Worm (Caenorhabditis elegans): Measurements from ENCODE around the gene F41E6.7.

F41E6.7 gene

DNA sequence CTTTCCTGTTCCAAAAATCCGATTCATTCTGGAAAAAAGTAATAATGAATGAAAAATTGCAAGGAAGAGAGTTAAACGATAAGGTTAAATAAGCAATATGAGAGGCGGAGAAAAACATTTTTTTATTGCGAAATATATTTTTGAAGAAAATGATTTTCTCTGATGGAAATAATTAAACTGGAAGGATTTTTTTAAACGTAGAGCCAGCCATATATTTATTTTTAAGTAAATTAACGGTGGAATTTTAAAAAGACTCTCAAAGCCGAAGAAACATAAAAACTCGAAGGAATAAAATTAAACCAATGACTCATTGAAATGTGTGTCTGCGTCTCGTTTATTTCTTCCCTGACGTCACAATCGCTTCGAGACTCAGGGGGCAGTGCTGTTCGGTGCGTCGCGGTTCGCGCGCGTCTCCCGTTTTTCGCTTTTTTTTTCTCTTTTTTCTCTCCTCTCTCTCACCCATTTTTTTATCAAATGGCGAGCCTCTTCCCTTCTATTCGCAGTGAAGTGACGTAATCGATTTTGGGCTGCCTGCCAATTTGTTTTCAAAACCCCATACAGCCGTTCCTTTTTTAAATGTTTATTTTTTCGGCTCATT is 7.1 kb upstream of the F41E6.7 start, which contains the start of gene vps-60 (continued):
- TF ChIP-seq ces-1 (GFP tag; optimal IDR thresholded peaks at IDR 0.05), result peak; percentile 35
- TF ChIP-seq tag-97 (GFP tag; IDR thresholded peaks at IDR 0.05), result no peak
- peak; percentile 49 for TF ChIP-seq ztf-7 (tag; optimal IDR thresholded peaks at IDR 0.05)
- TF ChIP-seq nhr-10 (tag; optimal IDR thresholded peaks at IDR 0.05), result peak; percentile 86
- TF ChIP-seq mep-1 (tag; optimal IDR thresholded peaks at IDR 0.05), result peak; percentile 95
- TF ChIP-seq lin-1 (GFP tag; IDR thresholded peaks at IDR 0.05), result peak; percentile 64
- TF ChIP-seq daf-8 (GFP tag; IDR thresholded peaks at IDR 0.05), result no peak
- TF ChIP-seq ceh-20 (GFP tag; IDR thresholded peaks at IDR 0.05), result peak; percentile 89
- TF ChIP-seq pha-4 (GFP tag; IDR thresholded peaks at IDR 0.05), result peak; percentile 92
- no peak for TF ChIP-seq pha-4 (tag; optimal IDR thresholded peaks at IDR 0.05)
- peak; percentile 97 for TF ChIP-seq nhr-6 (tag; optimal IDR thresholded peaks at IDR 0.05)
- TF ChIP-seq T20F7.1 (GFP tag; optimal IDR thresholded peaks at IDR 0.05), result peak; percentile 84
- TF ChIP-seq aly-2 (tag; optimal IDR thresholded peaks at IDR 0.05), result no peak
- peak; percentile 95 for TF ChIP-seq nhr-77 (tag; optimal IDR thresholded peaks at IDR 0.05)
- 0 out of 2 replicates have a peak, but pooled peaks have one; percentile 29 for TF ChIP-seq nhr-41 (GFP tag; IDR thresholded peaks at IDR 0.05)
- peak; percentile 90 for TF ChIP-seq nhr-48 (tag; optimal IDR thresholded peaks at IDR 0.05)
- peak; percentile 18 for TF ChIP-seq snpc-4 (tag; optimal IDR thresholded peaks at IDR 0.05)
- TF ChIP-seq nhr-42 (GFP tag; IDR thresholded peaks at IDR 0.05), result peak; percentile 77; the same call in 1 of the 2 replicates
- TF ChIP-seq arid-1 (GFP tag; conservative IDR thresholded peaks at IDR 0.05), result peak; percentile 85
- TF ChIP-seq dve-1 (tag; optimal IDR thresholded peaks at IDR 0.05; ENCODE audit: insufficient read depth), result peak; percentile 98
- TF ChIP-seq snpc-1.2 (GFP tag; IDR thresholded peaks at IDR 0.05), result no peak
- TF ChIP-seq rbr-2 (tag; optimal IDR thresholded peaks at IDR 0.05), result peak; percentile 93
- TF ChIP-seq madf-5 (GFP tag; IDR thresholded peaks at IDR 0.05), result no peak
- TF ChIP-seq hlh-11 (tag; optimal IDR thresholded peaks at IDR 0.05), result peak; percentile 97
- no peak for TF ChIP-seq zag-1 (tag; optimal IDR thresholded peaks at IDR 0.05)
- peak; percentile 26 to 53 for TF ChIP-seq daf-16 (GFP tag; optimal IDR thresholded peaks at IDR 0.05)
- TF ChIP-seq daf-16 (tag; optimal IDR thresholded peaks at IDR 0.05), result peak; percentile 91
- no peak for TF ChIP-seq ceh-32 (tag; optimal IDR thresholded peaks at IDR 0.05; ENCODE audit: poor library complexity)
- TF ChIP-seq hmg-1.1 (GFP tag; IDR thresholded peaks at IDR 0.05), result peak; percentile 92
- TF ChIP-seq nhr-25 (tag; optimal IDR thresholded peaks at IDR 0.05; ENCODE audit: borderline replicate concordance, insufficient read depth), result peak; percentile 94
- no peak for TF ChIP-seq F44E2.7 (GFP tag; IDR thresholded peaks at IDR 0.05)
- no peak for TF ChIP-seq zip-11 (GFP tag; IDR thresholded peaks at IDR 0.05)
- 0 out of 2 replicates have a peak, but pooled peaks have one; percentile 15 for TF ChIP-seq mxl-2 (GFP tag; conservative IDR thresholded peaks at IDR 0.05)
- TF ChIP-seq nhr-102 (tag; optimal IDR thresholded peaks at IDR 0.05), result peak; percentile 66
- TF ChIP-seq F37D6.2 (tag; optimal IDR thresholded peaks at IDR 0.05), result peak; percentile 69
- no peak for TF ChIP-seq dmd-9 (GFP tag; IDR thresholded peaks at IDR 0.05)
- peak; percentile 98 for TF ChIP-seq dmd-6 (GFP tag; IDR thresholded peaks at IDR 0.05)
- peak; percentile 58 for TF ChIP-seq mxl-3 (GFP tag; optimal IDR thresholded peaks at IDR 0.05)
- TF ChIP-seq Y105C5A.15 (GFP tag; IDR thresholded peaks at IDR 0.05), result no peak
- TF ChIP-seq ZK337.2 (GFP tag; IDR thresholded peaks at IDR 0.05), result no peak
- TF ChIP-seq skn-1 (tag; optimal IDR thresholded peaks at IDR 0.05), result no peak
- peak; percentile 93 for TF ChIP-seq nhr-11 (tag; optimal IDR thresholded peaks at IDR 0.05)
- TF ChIP-seq F49E8.2 (tag; optimal IDR thresholded peaks at IDR 0.05; ENCODE audit: borderline replicate concordance), result no peak
- no peak for TF ChIP-seq F26F4.8 (GFP tag; conservative IDR thresholded peaks at IDR 0.05)
- peak; percentile 77 for TF ChIP-seq lin-38 (GFP tag; IDR thresholded peaks at IDR 0.05)
- peak; percentile 90 for TF ChIP-seq jun-1 (tag; optimal IDR thresholded peaks at IDR 0.05)
- no peak for TF ChIP-seq daf-12 (tag; optimal IDR thresholded peaks at IDR 0.05)
- TF ChIP-seq attf-4 (tag; optimal IDR thresholded peaks at IDR 0.05), result no peak
- no peak for TF ChIP-seq Y75B8A.6 (GFP tag; IDR thresholded peaks at IDR 0.05)
- peak; percentile 82 for TF ChIP-seq dpl-1 (GFP tag; optimal IDR thresholded peaks at IDR 0.05)
- TF ChIP-seq ceh-62 (tag; optimal IDR thresholded peaks at IDR 0.05), result no peak
- TF ChIP-seq nhr-237 (tag; optimal IDR thresholded peaks at IDR 0.05), result no peak
